Fruit fly (Drosophila melanogaster) whole organism, prepupa: ENCODE data around the gene Drgx.

Experiments used
- CG11294 ChIP-seq: fragments of 200-800 bp; sonication (Bioruptor generic); IDR thresholded peaks from 2 replicates; pipeline ENCODE4 v1.3.6; 2022; ENCODE audit warnings: missing biosample characterization, missing genetic modification characterization
- CG11762 ChIP-seq: fragments of 200-800 bp; sonication (Bioruptor generic); optimal IDR thresholded peaks from 3 replicates; lab custom pipeline; 2016; ENCODE audit warnings: missing biosample characterization, missing genetic modification characterization; ENCODE audit not compliant: insufficient read depth
- CG7368 ChIP-seq: fragments of 200-800 bp; sonication (Bioruptor generic); optimal IDR thresholded peaks from 3 replicates; lab custom pipeline; 2016; ENCODE audit warnings: missing biosample characterization, missing genetic modification characterization
- CG8632 ChIP-seq: fragments of 200-800 bp; sonication (Bioruptor generic); optimal IDR thresholded peaks from 3 replicates; lab custom pipeline; 2016; ENCODE audit warnings: missing biosample characterization, missing genetic modification characterization
- Eip75B ChIP-seq: fragments of 200-800 bp; sonication (Bioruptor generic); optimal IDR thresholded peaks from 3 replicates; lab custom pipeline; 2016; ENCODE audit warnings: missing biosample characterization, missing genetic modification characterization
- Hr4 ChIP-seq: fragments of 200-800 bp; sonication (Bioruptor generic); optimal IDR thresholded peaks from 3 replicates; lab custom pipeline; 2016; ENCODE audit warnings: missing biosample characterization, missing genetic modification characterization
- Met ChIP-seq: fragments of 200-800 bp; sonication (Bioruptor generic); optimal IDR thresholded peaks from 3 replicates; lab custom pipeline; 2016; ENCODE audit warnings: missing biosample characterization, missing genetic modification characterization
- OdsH ChIP-seq: fragments of 200-800 bp; sonication (Bioruptor generic); optimal IDR thresholded peaks from 3 replicates; lab custom pipeline; 2016; ENCODE audit warnings: missing biosample characterization, missing genetic modification characterization
- Sox14 ChIP-seq: fragments of 200-800 bp; sonication (Bioruptor generic); optimal IDR thresholded peaks from 3 replicates; lab custom pipeline; 2016; ENCODE audit warnings: missing biosample characterization, missing genetic modification characterization
- achi ChIP-seq: fragments of 200-800 bp; sonication (Bioruptor generic); optimal IDR thresholded peaks from 3 replicates; lab custom pipeline; 2016; ENCODE audit warnings: missing biosample characterization, missing genetic modification characterization
- dac ChIP-seq: fragments of 200-800 bp; sonication (Bioruptor generic); optimal IDR thresholded peaks from 2 replicates; lab custom pipeline; 2017; ENCODE audit warnings: missing biosample characterization, mild to moderate bottlenecking, missing genetic modification characterization
- fd85E ChIP-seq: fragments of 200-800 bp; sonication (Bioruptor generic); optimal IDR thresholded peaks from 3 replicates; lab custom pipeline; 2016; ENCODE audit warnings: missing biosample characterization, missing genetic modification characterization
- spab ChIP-seq: fragments of 200-800 bp; sonication (Bioruptor generic); optimal IDR thresholded peaks from 2 replicates; lab custom pipeline; 2017; ENCODE audit warnings: missing biosample characterization, mild to moderate bottlenecking, missing genetic modification characterization, missing genetic modification reagents

DNA sequence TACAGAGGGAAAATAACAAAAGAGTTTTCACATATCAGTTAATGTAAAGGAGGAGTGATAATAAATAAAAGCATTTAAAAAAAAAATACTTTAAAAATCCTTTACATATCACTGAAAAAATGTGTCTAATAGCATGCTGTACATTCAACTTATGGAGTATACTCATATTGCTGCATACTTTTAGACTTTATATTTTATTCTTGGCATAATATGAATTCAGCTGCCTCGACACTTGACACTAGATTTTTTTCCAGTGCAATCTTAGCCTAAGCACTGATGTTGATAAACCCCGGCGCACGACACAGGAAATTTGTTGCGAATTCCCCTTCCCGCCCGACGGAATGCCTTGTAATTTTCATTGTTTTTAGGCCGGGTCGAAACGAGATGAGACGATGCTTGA lies 77.9 kb downstream of the Drgx start:
- no peak for TF ChIP-seq Eip75B
- no peak for TF ChIP-seq Hr4
- TF ChIP-seq achi: no peak
- no peak for TF ChIP-seq dac (GFP tag; lab: Kevin White, UChicago)
- TF ChIP-seq OdsH: no peak
- no peak for TF ChIP-seq Met (GFP tag; lab: Kevin White, UChicago)
- TF ChIP-seq spab (GFP tag; lab: Kevin White, UChicago): no peak
- no peak for TF ChIP-seq CG11762 (GFP tag; lab: Kevin White, UChicago)
- no peak for TF ChIP-seq CG7368 (GFP tag; lab: Kevin White, UChicago)
- no peak for TF ChIP-seq CG8632
- no peak for TF ChIP-seq fd85E (GFP tag; lab: Kevin White, UChicago)
- no peak for TF ChIP-seq CG11294
- no peak for TF ChIP-seq Sox14 (GFP tag; lab: Kevin White, UChicago)
